Fruit fly (Drosophila melanogaster): ENCODE results near the gene RtGEF.

dm6 chr2L:20329612-20330011 lies 20.6 kb upstream of the RtGEF start:
- TF ChIP-seq CG8478 (optimal IDR thresholded peaks at IDR 0.05), result no peak
- TF ChIP-seq usp (GFP tag; optimal IDR thresholded peaks at IDR 0.05), result no peak
- TF ChIP-seq Dll (optimal IDR thresholded peaks at IDR 0.05), result no peak
- no peak for TF ChIP-seq pan (optimal IDR thresholded peaks at IDR 0.05)

All from whole organism.